Fruit fly (Drosophila melanogaster) whole organism, adult: ENCODE results near the gene CG6661.

ENCODE experiments used
- CG11617 ChIP-seq: fragments of 200-800 bp; sonication (Bioruptor generic); optimal IDR thresholded peaks from 2 replicates; lab custom pipeline; 2017; ENCODE audit warnings: mild to moderate bottlenecking, missing biosample characterization, missing genetic modification reagents, missing genetic modification characterization
- CG12768 ChIP-seq: fragments of 200-800 bp; sonication (Bioruptor generic); optimal IDR thresholded peaks from 2 replicates; lab custom pipeline; 2017; ENCODE audit warnings: missing biosample characterization, missing genetic modification characterization, mild to moderate bottlenecking, moderate library complexity, missing genetic modification reagents
- CG14711 ChIP-seq: fragments of 200-800 bp; sonication (Bioruptor generic); optimal IDR thresholded peaks from 2 replicates; lab custom pipeline; 2018; ENCODE audit warnings: missing biosample characterization, mild to moderate bottlenecking, missing genetic modification characterization, moderate library complexity
- CG1620 ChIP-seq: fragments of 200-800 bp; sonication (Bioruptor generic); optimal IDR thresholded peaks from 2 replicates; lab custom pipeline; 2016; ENCODE audit warnings: missing biosample characterization, missing genetic modification characterization
- CG33017 ChIP-seq: fragments of 200-800 bp; sonication (Bioruptor generic); optimal IDR thresholded peaks from 2 replicates; lab custom pipeline; 2018; ENCODE audit warnings: missing biosample characterization, mild to moderate bottlenecking, missing genetic modification characterization, moderate library complexity
- CG5204 ChIP-seq: fragments of 200-800 bp; sonication (Bioruptor generic); optimal IDR thresholded peaks from 2 replicates; lab custom pipeline; 2016; ENCODE audit warnings: missing biosample characterization, missing genetic modification characterization
- CG7045 ChIP-seq: fragments of 200-800 bp; sonication (Bioruptor generic); optimal IDR thresholded peaks from 2 replicates; lab custom pipeline; 2017; ENCODE audit warnings: missing biosample characterization, mild to moderate bottlenecking, missing genetic modification characterization
- CG7101 ChIP-seq: fragments of 200-800 bp; sonication (Bioruptor generic); optimal IDR thresholded peaks from 2 replicates; lab custom pipeline; 2018; ENCODE audit warnings: missing biosample characterization, mild to moderate bottlenecking, missing genetic modification characterization, moderate library complexity
- Clk ChIP-seq: fragments of 200-800 bp; sonication (Bioruptor generic); optimal IDR thresholded peaks from 2 replicates; lab custom pipeline; 2017; ENCODE audit warnings: missing biosample characterization, missing genetic modification characterization
- Crg-1 ChIP-seq: fragments of 200-800 bp; sonication (Bioruptor generic); optimal IDR thresholded peaks from 2 replicates; lab custom pipeline; 2016; ENCODE audit warnings: missing biosample characterization, missing genetic modification characterization
- Hr96 ChIP-seq: fragments of 200-800 bp; sonication (Bioruptor generic); optimal IDR thresholded peaks from 2 replicates; lab custom pipeline; 2016; ENCODE audit warnings: missing biosample characterization, missing genetic modification characterization
- Mnt ChIP-seq: fragments of 200-800 bp; sonication (Bioruptor generic); optimal IDR thresholded peaks from 2 replicates; lab custom pipeline; 2016; ENCODE audit warnings: missing biosample characterization, mild to moderate bottlenecking, missing genetic modification characterization
- bab1 ChIP-seq: fragments of 200-800 bp; sonication (Bioruptor generic); optimal IDR thresholded peaks from 3 replicates; lab custom pipeline; 2019; ENCODE audit warnings: missing biosample characterization, mild to moderate bottlenecking, missing genetic modification characterization, moderate library complexity
- cic ChIP-seq: fragments of 200-800 bp; sonication (Bioruptor generic); optimal IDR thresholded peaks from 2 replicates; lab custom pipeline; 2017; ENCODE audit warnings: missing biosample characterization, mild to moderate bottlenecking, missing genetic modification characterization, moderate library complexity
- cnc ChIP-seq, 2 experiments: fragments of >200 bp; optimal IDR thresholded peaks; 2 replicates each; lab custom pipeline; 2017
- kay ChIP-seq: fragments of 200-800 bp; sonication (Bioruptor generic); peaks from one replicate; lab custom pipeline; 2016; ENCODE audit warnings: missing biosample characterization, missing genetic modification characterization, borderline replicate concordance
- ovo ChIP-seq: fragments of 200-800 bp; sonication (Bioruptor generic); optimal IDR thresholded peaks from 2 replicates; lab custom pipeline; 2016; ENCODE audit warnings: missing biosample characterization, missing genetic modification characterization
- pad ChIP-seq: fragments of 200-800 bp; sonication (Bioruptor generic); optimal IDR thresholded peaks from 3 replicates; lab custom pipeline; 2017; ENCODE audit warnings: missing biosample characterization, missing genetic modification characterization, mild to moderate bottlenecking, moderate library complexity, missing genetic modification reagents
- tj ChIP-seq: fragments of 200-800 bp; sonication (Bioruptor generic); optimal IDR thresholded peaks from 3 replicates; lab custom pipeline; 2017; ENCODE audit warnings: missing biosample characterization, mild to moderate bottlenecking, missing genetic modification characterization, moderate library complexity
- toe ChIP-seq: fragments of 200-800 bp; sonication (Bioruptor generic); optimal IDR thresholded peaks from 2 replicates; lab custom pipeline; 2016; ENCODE audit warnings: missing biosample characterization, missing genetic modification characterization

Gene CG6661

dm6 chr3L:14025736-14026135 is 8.8 kb upstream of the CG6661 start:
- TF ChIP-seq CG5204 (GFP tag; lab: Kevin White, UChicago) = no peak
- TF ChIP-seq CG7045 (GFP tag; lab: Kevin White, UChicago) = no peak
- no peak for TF ChIP-seq Mnt (GFP tag; lab: Kevin White, UChicago)
- TF ChIP-seq tj (GFP tag; lab: Kevin White, UChicago) = no peak
- no peak for TF ChIP-seq cnc (optimal IDR thresholded peaks at IDR 0.05; lab: Kevin White, UChicago)
- TF ChIP-seq CG12768 = no peak
- TF ChIP-seq CG7101 = no peak
- no peak for TF ChIP-seq CG33017 (tag; lab: Kevin White, UChicago)
- TF ChIP-seq Clk = no peak
- no peak for TF ChIP-seq bab1 (GFP tag; lab: Kevin White, UChicago)
- no peak for TF ChIP-seq Crg-1 (GFP tag; lab: Kevin White, UChicago)
- no peak for TF ChIP-seq pad (GFP tag; lab: Kevin White, UChicago)
- TF ChIP-seq CG1620 (GFP tag; lab: Kevin White, UChicago) = no peak
- no peak for TF ChIP-seq CG11617 (GFP tag; lab: Kevin White, UChicago)
- no peak for TF ChIP-seq Hr96 (GFP tag; lab: Kevin White, UChicago)
- no peak for TF ChIP-seq ovo (GFP tag; lab: Kevin White, UChicago)

DNA sequence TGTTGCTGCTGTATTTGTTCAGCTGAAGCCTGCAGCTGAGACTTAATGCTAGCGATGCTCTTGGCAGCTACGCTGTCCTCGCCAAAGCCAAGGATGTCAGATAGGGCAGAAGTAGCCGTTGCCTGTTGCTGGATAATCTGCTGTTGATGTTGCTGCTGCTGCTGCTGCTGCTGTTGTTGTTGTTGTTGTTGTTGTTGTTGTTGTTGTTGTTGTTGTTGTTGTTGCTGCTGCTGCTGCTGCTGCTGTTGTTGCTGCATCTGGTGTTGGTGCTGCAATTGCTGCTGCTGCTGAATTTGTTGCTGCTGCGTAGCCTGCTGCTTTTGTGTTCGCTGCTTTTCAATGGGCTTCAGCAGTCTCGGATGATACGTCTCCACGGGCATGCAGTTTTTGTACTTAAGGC is 7.0 kb upstream of the CG6661 start:
- TF ChIP-seq CG7101 (no peak), Hr96 (GFP tag; lab: Kevin White, UChicago) (no peak), toe (GFP tag; lab: Kevin White, UChicago) (no peak), cnc (optimal IDR thresholded peaks at IDR 0.05; lab: Kevin White, UChicago) (no peak), ovo (GFP tag; lab: Kevin White, UChicago) (no peak), CG5204 (GFP tag; lab: Kevin White, UChicago) (no peak)

DNA sequence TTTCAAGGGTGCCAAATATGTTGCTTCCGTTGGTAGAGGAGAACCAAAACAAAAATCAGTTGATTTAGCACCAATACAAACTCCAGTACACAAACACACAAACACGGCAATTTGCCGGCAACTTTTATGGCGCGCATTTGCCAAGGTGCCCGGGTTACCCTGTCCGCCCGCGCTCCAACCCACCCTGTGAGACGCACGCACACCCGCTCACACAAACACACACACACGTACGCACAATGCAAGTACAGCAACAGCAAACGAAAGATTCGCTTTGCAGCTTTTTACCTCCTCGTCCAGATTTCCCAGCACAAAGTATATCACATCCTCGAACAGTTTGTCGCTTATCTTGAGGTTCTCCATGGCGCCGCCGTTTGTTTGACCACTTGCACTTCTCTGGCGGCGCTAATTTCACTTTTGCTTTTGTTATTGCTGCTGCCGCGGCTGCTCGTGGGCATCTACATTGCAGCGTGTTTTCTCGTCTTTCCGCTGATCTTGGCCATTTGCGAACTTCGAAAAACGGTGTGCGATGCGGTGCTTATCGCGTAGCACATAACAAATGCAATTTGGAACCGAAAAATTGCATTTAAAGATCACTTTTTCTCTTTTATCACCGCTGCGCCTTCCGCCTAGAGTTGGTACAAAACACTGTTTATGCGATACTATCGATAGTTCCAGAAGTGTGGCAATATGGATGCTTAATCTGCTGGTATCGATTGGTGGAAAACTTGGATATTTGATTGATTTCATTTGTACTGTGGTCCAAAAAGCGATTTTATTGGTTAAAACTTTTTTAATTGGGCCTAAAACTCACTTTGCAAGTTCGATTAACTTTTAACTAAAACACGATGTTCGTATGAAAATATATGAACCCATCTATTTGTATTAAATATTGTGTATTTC is 5.8 kb upstream of the CG6661 start, which contains the start of gene Ptip:
Ptip (minus strand) TSS at position 637 of the 900 bp plus-strand sequence.
- TF ChIP-seq tj (GFP tag; lab: Kevin White, UChicago) (peak; percentile 27), Hr96 (GFP tag; lab: Kevin White, UChicago) (no peak), Crg-1 (GFP tag; lab: Kevin White, UChicago) (peak; percentile 37), cnc (optimal IDR thresholded peaks at IDR 0.05; lab: Kevin White, UChicago) (no peak), CG14711 (tag; lab: Kevin White, UChicago) (peak; percentile 48), CG1620 (GFP tag; lab: Kevin White, UChicago) (peak; percentile 12), ovo (GFP tag; lab: Kevin White, UChicago) (no peak), CG12768 (peak; percentile 20), CG11617 (GFP tag; lab: Kevin White, UChicago) (no peak), cic (GFP tag; lab: Kevin White, UChicago) (peak; percentile 30), CG7101 (peak; percentile 32), kay (GFP tag; lab: Kevin White, UChicago) (no peak), bab1 (GFP tag; lab: Kevin White, UChicago) (peak; percentile 52), Mnt (GFP tag; lab: Kevin White, UChicago) (peak; percentile 72), CG5204 (GFP tag; lab: Kevin White, UChicago) (no peak), CG33017 (tag; lab: Kevin White, UChicago) (no peak)

DNA sequence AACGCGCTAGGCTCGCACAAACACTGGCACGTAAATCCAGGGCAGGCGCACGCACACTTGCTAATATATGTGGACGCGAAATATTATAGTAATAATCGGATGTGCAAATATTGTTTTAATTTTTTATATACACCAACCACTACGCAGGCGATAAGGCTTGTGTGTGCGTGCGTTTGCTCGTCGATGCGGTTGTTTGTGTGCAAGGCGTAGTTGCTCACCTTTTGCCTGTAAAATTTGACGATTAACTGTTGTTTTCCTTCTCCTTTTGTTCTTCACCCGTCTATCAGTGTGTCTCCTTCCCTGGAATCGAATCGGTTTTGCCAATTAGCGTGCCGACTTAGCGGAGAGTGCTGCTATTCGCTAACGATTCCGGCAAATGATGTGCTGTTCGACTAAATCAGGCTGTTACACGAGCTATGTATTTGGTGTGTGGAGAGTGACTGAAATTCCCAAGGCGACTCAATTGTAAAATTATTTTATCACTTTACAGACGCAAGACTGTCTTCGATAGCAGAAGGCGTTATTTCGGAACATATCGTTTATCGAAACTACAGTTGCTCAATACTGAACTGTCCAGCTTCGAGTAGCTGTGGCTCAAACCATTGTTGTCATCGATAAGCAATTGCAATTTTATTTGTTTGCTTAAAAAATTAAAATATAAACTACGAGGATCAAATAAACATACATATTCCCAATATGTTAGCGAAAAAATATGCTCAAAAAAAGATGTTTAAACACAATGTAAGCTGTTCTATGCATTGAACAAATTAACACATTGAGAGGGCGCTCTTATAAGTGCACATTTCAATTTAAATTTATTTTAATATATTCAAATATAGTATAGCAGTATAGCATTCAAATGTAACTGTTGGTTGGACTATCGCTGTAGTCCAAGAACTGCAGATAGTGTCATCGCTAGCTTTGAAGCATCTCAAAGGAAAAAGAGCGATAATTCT is 3.1 kb upstream of the CG6661 start, which contains the start of the genes CG6650 and endos:
CG6650 (plus strand) TSS at position 280 of the 956 bp plus-strand sequence.
endos (minus strand) TSS at position 536 of the 956 bp plus-strand sequence.
- TF ChIP-seq cic (GFP tag; lab: Kevin White, UChicago) (peak; percentile 94), kay (GFP tag; lab: Kevin White, UChicago) (no peak), Crg-1 (GFP tag; lab: Kevin White, UChicago) (peak; percentile 62), bab1 (GFP tag; lab: Kevin White, UChicago) (peak; percentile 36), Clk (peak; percentile 63), Mnt (GFP tag; lab: Kevin White, UChicago) (peak; percentile 82), CG7045 (GFP tag; lab: Kevin White, UChicago) (peak; percentile 80), CG11617 (GFP tag; lab: Kevin White, UChicago) (peak; percentile 79), CG33017 (tag; lab: Kevin White, UChicago) (peak; percentile 37), CG7101 (peak; percentile 81), tj (GFP tag; lab: Kevin White, UChicago) (peak; percentile 60), cnc (optimal IDR thresholded peaks at IDR 0.05; lab: Kevin White, UChicago) (no peak), CG14711 (tag; lab: Kevin White, UChicago) (peak; percentile 24), pad (GFP tag; lab: Kevin White, UChicago) (peak; percentile 96), CG1620 (GFP tag; lab: Kevin White, UChicago) (peak; percentile 52), Hr96 (GFP tag; lab: Kevin White, UChicago) (peak; percentile 83), ovo (GFP tag; lab: Kevin White, UChicago) (peak; percentile 67), CG5204 (GFP tag; lab: Kevin White, UChicago) (no peak), CG12768 (peak; percentile 81), toe (GFP tag; lab: Kevin White, UChicago) (peak; percentile 84)
